Fruit fly (Drosophila melanogaster) S2 (cell line): ENCODE data around the gene RhoGEF3.

Experiments
- CG8478 ChIP-seq: fragments of >200 bp; optimal IDR thresholded peaks from 2 replicates; lab custom pipeline; 2018
- CTCF ChIP-seq, 2 experiments: fragments of >200 bp; optimal IDR thresholded peaks; 2 replicates each; lab custom pipeline; 2018

DNA sequence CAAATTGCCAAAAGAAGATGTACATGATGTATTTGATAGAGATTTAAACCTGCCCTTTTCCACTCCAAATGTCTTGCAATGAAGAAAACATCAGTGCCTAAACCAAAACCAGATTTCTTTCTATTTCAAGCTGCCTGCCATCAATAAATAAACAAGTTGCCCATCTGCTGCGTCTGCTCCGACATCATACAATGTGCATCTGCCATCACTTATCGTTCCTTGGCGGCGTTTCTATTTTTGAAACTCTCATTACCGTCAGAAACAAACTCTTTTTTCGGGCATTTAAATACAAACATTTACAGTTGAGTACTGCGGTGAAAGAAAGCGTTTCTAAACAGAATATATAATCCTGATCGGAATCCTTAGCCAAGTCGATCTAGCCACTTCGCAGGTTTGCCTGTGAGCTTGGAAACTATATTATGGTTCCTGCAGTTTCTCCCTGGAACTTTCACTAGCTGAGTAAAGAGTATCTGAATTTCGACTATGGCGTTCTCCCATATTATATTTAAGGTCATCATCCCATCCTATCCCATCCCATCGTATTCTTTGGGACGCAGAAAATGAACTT is 17.7 kb downstream of the RhoGEF3 start:
- no peak for TF ChIP-seq CTCF (optimal IDR thresholded peaks at IDR 0.05; lab: Kevin White, UChicago)
- TF ChIP-seq CG8478 (lab: Kevin White, UChicago) = no peak
